Worm (Caenorhabditis elegans) whole organism, mixed stage, embryonic: ENCODE measurements around the gene str-103.

Source experiments
- bed-3 ChIP-seq: fragments of 200-800 bp; sonication (Bioruptor generic); optimal IDR thresholded peaks from 3 replicates; lab custom pipeline; 2018; ENCODE audit warnings: mild to moderate bottlenecking, missing genetic modification characterization, moderate library complexity, missing compliant biosample characterization
- blmp-1 ChIP-seq: fragments of 150-350 bp; optimal IDR thresholded peaks from 2 replicates; lab custom pipeline; 2014; ENCODE audit warnings: missing biosample characterization, missing genetic modification characterization
- ceh-39 ChIP-seq: fragments of 150-350 bp; optimal IDR thresholded peaks from 2 replicates; lab custom pipeline; 2014; ENCODE audit warnings: missing biosample characterization, missing genetic modification characterization
- ceh-43 ChIP-seq: fragments of 200-800 bp; sonication (Bioruptor generic); optimal IDR thresholded peaks from 2 replicates; lab custom pipeline; 2018; ENCODE audit warnings: mild to moderate bottlenecking, missing genetic modification characterization, moderate library complexity, missing compliant biosample characterization
- ceh-83 ChIP-seq: fragments of 200-800 bp; sonication (Bioruptor generic); optimal IDR thresholded peaks from 2 replicates; lab custom pipeline; 2018; ENCODE audit warnings: mild to moderate bottlenecking, missing genetic modification characterization, missing compliant biosample characterization
- ces-1 ChIP-seq: fragments of 150-350 bp; optimal IDR thresholded peaks from 2 replicates; lab custom pipeline; 2014; ENCODE audit warnings: missing biosample characterization, missing genetic modification reagents, missing genetic modification characterization
- drap-1 ChIP-seq: fragments of 200-800 bp; sonication (Bioruptor generic); optimal IDR thresholded peaks from 3 replicates; lab custom pipeline; 2018; ENCODE audit warnings: mild to moderate bottlenecking, missing genetic modification characterization, missing compliant biosample characterization
- elt-1 ChIP-seq: sonication (generic microtip); optimal IDR thresholded peaks from 2 replicates; lab custom pipeline; 2017; ENCODE audit warnings: missing genetic modification characterization, mild to moderate bottlenecking, missing compliant biosample characterization, antibody characterized with exemption, moderate library complexity, borderline replicate concordance; ENCODE audit not compliant: insufficient read depth
- ham-2 ChIP-seq: fragments of 200-800 bp; sonication (Bioruptor generic); optimal IDR thresholded peaks from 2 replicates; lab custom pipeline; 2018; ENCODE audit warnings: mild to moderate bottlenecking, missing genetic modification characterization, missing compliant biosample characterization
- lin-32 ChIP-seq: fragments of 200-800 bp; sonication (Bioruptor generic); optimal IDR thresholded peaks from 2 replicates; lab custom pipeline; 2018; ENCODE audit warnings: mild to moderate bottlenecking, missing genetic modification characterization, missing compliant biosample characterization
- mls-2 ChIP-seq: sonication (generic microtip); optimal IDR thresholded peaks from 2 replicates; lab custom pipeline; 2016; ENCODE audit warnings: mild to moderate bottlenecking, missing genetic modification characterization, moderate library complexity, missing compliant biosample characterization
- nhr-12 ChIP-seq: fragments of 150-350 bp; optimal IDR thresholded peaks from 2 replicates; lab custom pipeline; 2014; ENCODE audit warnings: missing biosample characterization, missing genetic modification characterization
- nhr-2 ChIP-seq: fragments of 150-350 bp; optimal IDR thresholded peaks from 2 replicates; lab custom pipeline; 2014; ENCODE audit warnings: missing biosample characterization, missing genetic modification characterization
- nhr-237 ChIP-seq: fragments of 150-350 bp; optimal IDR thresholded peaks from 2 replicates; lab custom pipeline; 2014; ENCODE audit warnings: missing biosample characterization, missing genetic modification characterization
- nhr-28 ChIP-seq: fragments of 150-350 bp; optimal IDR thresholded peaks from 2 replicates; lab custom pipeline; 2014; ENCODE audit warnings: missing biosample characterization, missing genetic modification characterization
- nhr-76 ChIP-seq: sonication (generic microtip); optimal IDR thresholded peaks from 2 replicates; lab custom pipeline; 2017; ENCODE audit warnings: missing biosample characterization, missing genetic modification characterization
- pha-4 ChIP-seq: fragments of 150-350 bp; optimal IDR thresholded peaks from 2 replicates; lab custom pipeline; 2018; ENCODE audit warnings: missing biosample characterization, missing genetic modification reagents, missing genetic modification characterization
- sem-2 ChIP-seq: fragments of 200-800 bp; sonication (Bioruptor generic); optimal IDR thresholded peaks from 2 replicates; lab custom pipeline; 2018; ENCODE audit warnings: mild to moderate bottlenecking, missing genetic modification characterization, missing compliant biosample characterization
- snpc-4 ChIP-seq: fragments of 150-350 bp; optimal IDR thresholded peaks from 2 replicates; lab custom pipeline; 2014; ENCODE audit warnings: missing biosample characterization, missing genetic modification characterization
- sptf-1 ChIP-seq: sonication (generic microtip); optimal IDR thresholded peaks from 2 replicates; lab custom pipeline; 2017; ENCODE audit warnings: mild to moderate bottlenecking, missing genetic modification characterization, moderate library complexity, missing compliant biosample characterization
- tbx-8 ChIP-seq: fragments of 200-800 bp; sonication (Bioruptor generic); optimal IDR thresholded peaks from 2 replicates; lab custom pipeline; 2018; ENCODE audit warnings: mild to moderate bottlenecking, missing genetic modification characterization, moderate library complexity, missing compliant biosample characterization
- unc-120 ChIP-seq: sonication (generic microtip); optimal IDR thresholded peaks from 2 replicates; lab custom pipeline; 2017; ENCODE audit warnings: missing genetic modification characterization, missing compliant biosample characterization; ENCODE audit not compliant: poor library complexity, severe bottlenecking
- unc-39 ChIP-seq: fragments of 150-350 bp; optimal IDR thresholded peaks from 2 replicates; lab custom pipeline; 2014; ENCODE audit warnings: missing biosample characterization, missing genetic modification characterization
- unc-62 ChIP-seq: fragments of 150-350 bp; optimal IDR thresholded peaks from 2 replicates; lab custom pipeline; 2014; ENCODE audit warnings: missing biosample characterization, missing genetic modification reagents, missing genetic modification characterization
- zip-8 ChIP-seq: fragments of 150-350 bp; optimal IDR thresholded peaks from 2 replicates; lab custom pipeline; 2014; ENCODE audit warnings: missing biosample characterization, missing genetic modification characterization
- ztf-11 ChIP-seq: fragments of 150-350 bp; optimal IDR thresholded peaks from 2 replicates; lab custom pipeline; 2014; ENCODE audit warnings: missing biosample characterization, missing genetic modification characterization

Gene str-103

DNA sequence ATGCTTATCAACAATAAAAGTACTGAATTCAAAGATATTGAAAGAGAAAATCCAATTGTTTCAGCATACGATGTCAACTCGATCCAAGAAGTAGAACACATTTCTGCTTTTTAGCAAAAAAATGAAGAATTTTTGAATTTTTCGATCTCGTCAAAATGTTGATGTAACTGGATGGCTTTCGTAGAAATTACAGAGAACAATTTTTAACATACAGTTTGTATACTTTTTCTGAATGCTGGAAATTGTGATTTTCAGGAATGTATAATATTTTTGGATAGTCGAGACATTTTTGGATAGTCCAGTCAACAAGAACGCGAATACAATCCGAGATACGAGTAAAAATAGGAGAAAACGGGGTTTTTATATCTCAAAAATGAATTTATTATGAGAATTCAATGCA, at the start of gene str-103:
TSS of gene str-103 (minus strand) at position 101 of the 400 bp plus-strand sequence.
- TF ChIP-seq nhr-12 (tag; lab: Kevin White, UChicago) (no peak), unc-120 (tag; lab: Kevin White, UChicago) (no peak), unc-39 (no peak), bed-3 (GFP tag; lab: Kevin White, UChicago) (no peak), ces-1 (GFP tag; lab: Kevin White, UChicago) (no peak), unc-62 (no peak), ceh-43 (GFP tag; lab: Kevin White, UChicago) (no peak), drap-1 (GFP tag; lab: Kevin White, UChicago) (no peak), sptf-1 (tag; lab: Kevin White, UChicago) (no peak), nhr-2 (no peak)

DNA sequence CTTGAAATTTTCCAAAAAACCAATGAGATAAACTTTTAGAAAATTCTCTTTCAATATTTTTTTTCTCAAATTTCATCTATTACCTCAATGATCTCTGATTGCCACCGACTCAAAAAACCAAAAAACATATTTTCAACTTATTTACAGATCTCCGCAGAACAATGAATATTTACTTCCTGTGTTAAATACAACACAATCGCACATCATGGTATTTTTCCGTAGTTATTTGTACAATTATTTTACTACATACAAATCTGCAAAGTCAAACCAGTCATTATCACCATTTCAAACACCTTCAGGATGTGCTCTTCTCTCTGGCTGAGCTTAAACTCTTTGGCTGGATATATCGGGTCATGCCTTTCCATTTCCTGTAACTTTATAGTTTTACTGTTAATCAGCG, 47.4 kb upstream of the str-103 start, which contains the start of gene str-108:
TSS of gene str-108 (plus strand) at position 301 of the 400 bp plus-strand sequence.
- TF ChIP-seq nhr-12 (tag; lab: Kevin White, UChicago) (no peak), zip-8 (tag; lab: Kevin White, UChicago) (no peak), pha-4 (tag; lab: Kevin White, UChicago) (no peak), nhr-76 (tag; lab: Kevin White, UChicago) (no peak), ztf-11 (tag; lab: Kevin White, UChicago) (no peak), unc-39 (no peak), tbx-8 (GFP tag; lab: Kevin White, UChicago) (no peak), lin-32 (GFP tag; lab: Kevin White, UChicago) (no peak), nhr-237 (tag; lab: Kevin White, UChicago) (no peak), unc-120 (tag; lab: Kevin White, UChicago) (no peak), nhr-2 (no peak)

DNA sequence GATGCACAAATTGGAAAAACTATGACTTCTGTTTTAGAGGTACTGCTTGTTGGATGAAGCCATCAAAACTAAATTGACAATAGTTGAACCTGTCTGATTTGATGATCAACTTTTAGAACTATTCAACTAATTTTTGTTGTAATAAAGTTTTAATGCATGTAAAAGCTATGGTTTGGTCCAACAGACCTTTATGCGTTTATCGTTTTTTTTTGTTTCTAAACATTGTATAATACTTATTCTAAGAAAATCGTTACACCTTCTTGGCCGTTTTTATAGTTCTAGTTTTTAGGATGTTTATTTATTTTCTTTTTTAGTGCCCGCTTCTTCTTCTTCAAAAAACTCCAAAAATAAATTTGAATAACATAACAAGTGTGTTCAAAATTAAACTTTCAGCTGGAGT, 45.2 kb upstream of the str-103 start, which contains the start of gene F10A3.12:
TSS of gene F10A3.12 (plus strand) at position 301 of the 400 bp plus-strand sequence.
- TF ChIP-seq ztf-11 (tag; lab: Kevin White, UChicago) (no peak), nhr-12 (tag; lab: Kevin White, UChicago) (no peak), unc-62 (no peak)

- TF ChIP-seq mls-2 (tag; lab: Kevin White, UChicago) (no peak), unc-120 (tag; lab: Kevin White, UChicago) (no peak), nhr-12 (tag; lab: Kevin White, UChicago) (no peak), ztf-11 (tag; lab: Kevin White, UChicago) (no peak), drap-1 (GFP tag; lab: Kevin White, UChicago) (no peak), nhr-76 (tag; lab: Kevin White, UChicago) (no peak), ham-2 (no peak), zip-8 (tag; lab: Kevin White, UChicago) (no peak), elt-1 (no peak), snpc-4 (tag; lab: Kevin White, UChicago) (no peak), bed-3 (GFP tag; lab: Kevin White, UChicago) (no peak), blmp-1 (tag; lab: Kevin White, UChicago) (no peak), ceh-83 (GFP tag; lab: Kevin White, UChicago) (no peak)
- TF ChIP-seq, all 35 proteins: peak for 0
Observed at ce11 chrV:16162124-16162735, 43.7 kb upstream of the str-103 start, which contains the start of the genes str-109 and F10A3.11. Gene str-109 (minus strand): TSS chrV:16162224. Gene F10A3.11 (plus strand): TSS chrV:16162685.

ce11 chrV:16160087-16160486, 41.6 kb upstream of the str-103 start:
- TF ChIP-seq zip-8 (tag; lab: Kevin White, UChicago) = no peak
- no peak for TF ChIP-seq sem-2 (GFP tag; lab: Kevin White, UChicago)
- no peak for TF ChIP-seq ztf-11 (tag; lab: Kevin White, UChicago)
- no peak for TF ChIP-seq ceh-43 (GFP tag; lab: Kevin White, UChicago)
- TF ChIP-seq nhr-76 (tag; lab: Kevin White, UChicago) = no peak
- TF ChIP-seq ceh-39 (tag; lab: Kevin White, UChicago) = no peak
- no peak for TF ChIP-seq ham-2
- TF ChIP-seq, all 35 proteins: peak for 0

DNA sequence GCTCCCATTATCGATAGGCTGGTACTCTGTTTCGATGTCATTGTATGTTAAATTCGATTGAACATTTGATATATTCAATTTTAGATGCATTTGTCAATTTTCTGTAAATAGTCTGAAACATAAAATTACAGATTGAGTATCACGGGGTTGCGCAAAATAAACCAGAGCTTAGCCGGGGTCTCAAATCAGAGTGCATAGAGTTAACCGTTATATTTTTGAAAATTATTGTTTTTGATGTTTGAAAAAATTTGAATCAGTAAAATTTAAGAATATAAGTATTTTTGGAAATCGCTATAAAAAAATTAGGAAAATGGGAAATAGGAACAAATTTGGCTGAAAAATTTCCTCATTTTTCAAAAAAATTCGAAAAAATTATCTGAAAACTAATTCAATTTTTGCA, 41.1 kb upstream of the str-103 start, which contains the start of gene F10A3.17:
TSS of gene F10A3.17 (minus strand) at position 101 of the 400 bp plus-strand sequence.
- TF ChIP-seq ces-1 (GFP tag; lab: Kevin White, UChicago) = no peak
- no peak for TF ChIP-seq nhr-28
- TF ChIP-seq nhr-76 (tag; lab: Kevin White, UChicago) = no peak
- TF ChIP-seq nhr-12 (tag; lab: Kevin White, UChicago) = no peak
- TF ChIP-seq, all 35 proteins: peak for 0
